Worm (Caenorhabditis elegans): ENCODE results near the gene glb-5.

DNA sequence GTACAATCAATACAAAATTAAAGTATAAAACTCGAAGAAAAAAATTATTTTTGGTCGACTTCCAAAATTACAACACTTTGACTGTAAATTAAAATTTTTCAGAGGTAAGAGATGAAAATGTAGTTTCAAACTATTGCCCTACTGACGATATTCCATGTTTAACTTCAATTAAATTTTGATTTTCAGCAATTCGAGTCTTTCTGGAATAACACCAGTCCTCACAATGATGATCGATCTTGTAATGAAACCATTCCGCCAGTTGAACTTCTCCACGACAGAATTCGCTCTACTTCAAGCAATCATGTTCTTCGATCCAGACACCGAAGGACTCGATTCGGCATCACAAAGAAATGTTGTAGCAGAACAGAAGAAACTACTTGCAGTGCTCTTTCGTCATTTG, 49.6 kb upstream of the glb-5 start:
- TF ChIP-seq tab-1 (GFP tag; IDR thresholded peaks at IDR 0.05) (no peak), klf-2 (GFP tag; conservative IDR thresholded peaks at IDR 0.05) (no peak), T22C8.4 (GFP tag; IDR thresholded peaks at IDR 0.05) (no peak), flt-1 (GFP tag; IDR thresholded peaks at IDR 0.05) (no peak)

Data from whole organism, midembryonic.